Fruit fly (Drosophila melanogaster) whole organism, embryonic: ENCODE data around the gene beag.

Experiments used
- Abd-B ChIP-seq: fragments of 200-800 bp; sonication (Bioruptor generic); optimal IDR thresholded peaks from 2 replicates; lab custom pipeline; 2018; ENCODE audit warnings: missing biosample characterization, mild to moderate bottlenecking, missing genetic modification characterization, moderate library complexity
- CG10543 ChIP-seq: fragments of 200-800 bp; sonication (Bioruptor generic); optimal IDR thresholded peaks from 3 replicates; lab custom pipeline; 2017; ENCODE audit warnings: missing biosample characterization, mild to moderate bottlenecking, missing genetic modification characterization, moderate library complexity
- CG10959 ChIP-seq: fragments of 200-800 bp; sonication (Bioruptor generic); IDR thresholded peaks from 2 replicates; pipeline ENCODE4 v1.3.6; 2022; ENCODE audit warnings: missing biosample characterization, missing genetic modification characterization
- CG12104 ChIP-seq: fragments of 200-800 bp; sonication (Bioruptor generic); optimal IDR thresholded peaks from 3 replicates; lab custom pipeline; 2016; ENCODE audit warnings: missing biosample characterization, missing genetic modification characterization
- CG12219 ChIP-seq: fragments of 200-800 bp; sonication (Bioruptor generic); optimal IDR thresholded peaks from 3 replicates; lab custom pipeline; 2018; ENCODE audit warnings: missing biosample characterization, mild to moderate bottlenecking, missing genetic modification characterization
- CG12942 ChIP-seq: fragments of 200-800 bp; sonication (Bioruptor generic); optimal IDR thresholded peaks from 3 replicates; lab custom pipeline; 2016; ENCODE audit warnings: missing biosample characterization, missing genetic modification characterization
- CG2120 ChIP-seq: fragments of 200-800 bp; sonication (Bioruptor generic); optimal IDR thresholded peaks from 3 replicates; lab custom pipeline; 2016; ENCODE audit warnings: missing biosample characterization, missing genetic modification characterization
- CG2678 ChIP-seq: fragments of 200-800 bp; sonication (Bioruptor generic); optimal IDR thresholded peaks from 3 replicates; lab custom pipeline; 2019; ENCODE audit warnings: missing biosample characterization, mild to moderate bottlenecking, missing genetic modification characterization, moderate library complexity
- CG2889 ChIP-seq: fragments of 200-800 bp; sonication (Bioruptor generic); IDR thresholded peaks from 3 replicates; pipeline ENCODE4 v1.3.6; 2022; ENCODE audit warnings: missing biosample characterization, missing genetic modification characterization
- CG33213 ChIP-seq: fragments of 200-800 bp; sonication (Bioruptor generic); optimal IDR thresholded peaks from 3 replicates; lab custom pipeline; 2016; ENCODE audit warnings: missing biosample characterization, missing genetic modification characterization
- CG33557 ChIP-seq: fragments of 200-800 bp; sonication (Bioruptor generic); optimal IDR thresholded peaks from 2 replicates; lab custom pipeline; 2019; ENCODE audit warnings: missing biosample characterization, mild to moderate bottlenecking, missing genetic modification characterization, moderate library complexity
- CG34224 ChIP-seq: fragments of 200-800 bp; sonication (Bioruptor generic); IDR thresholded peaks from 3 replicates; pipeline ENCODE4 v1.3.6; 2022; ENCODE audit warnings: missing biosample characterization, missing genetic modification characterization; ENCODE audit not compliant: partially characterized antibody
- CG3726 ChIP-seq: fragments of 200-800 bp; sonication (Bioruptor generic); IDR thresholded peaks from 3 replicates; pipeline ENCODE4, ENCODE4 v1.3.6; 2022; ENCODE audit warnings: missing biosample characterization, missing genetic modification characterization
- CG5180 ChIP-seq: fragments of 200-800 bp; sonication (Bioruptor generic); optimal IDR thresholded peaks from 3 replicates; lab custom pipeline; 2017; ENCODE audit warnings: missing biosample characterization, missing genetic modification characterization, mild to moderate bottlenecking, moderate library complexity, missing genetic modification reagents
- CG7786 ChIP-seq: fragments of 200-800 bp; sonication (Bioruptor generic); optimal IDR thresholded peaks from 2 replicates; lab custom pipeline; 2016; ENCODE audit warnings: missing biosample characterization, missing genetic modification characterization
- CG8478 ChIP-seq: fragments of >200 bp; optimal IDR thresholded peaks from 2 replicates; lab custom pipeline; 2018
- CG9797 ChIP-seq: fragments of 200-800 bp; sonication (Bioruptor generic); optimal IDR thresholded peaks from 3 replicates; lab custom pipeline; 2018; ENCODE audit warnings: missing biosample characterization, mild to moderate bottlenecking, missing genetic modification characterization
- CG9817 ChIP-seq: fragments of 200-800 bp; sonication (Bioruptor generic); optimal IDR thresholded peaks from 2 replicates; lab custom pipeline; 2018; ENCODE audit warnings: missing biosample characterization, mild to moderate bottlenecking, missing genetic modification characterization, moderate library complexity
- CHES-1-like ChIP-seq: fragments of 200-800 bp; sonication (Bioruptor generic); optimal IDR thresholded peaks from 2 replicates; lab custom pipeline; 2016; ENCODE audit warnings: missing biosample characterization, missing genetic modification characterization
- CoRest ChIP-seq: fragments of 200-800 bp; sonication (Bioruptor generic); optimal IDR thresholded peaks from 3 replicates; lab custom pipeline; 2018; ENCODE audit warnings: missing biosample characterization, mild to moderate bottlenecking, missing genetic modification characterization, moderate library complexity
- Dfd ChIP-seq, 2 experiments: fragments of >200 bp; optimal IDR thresholded peaks; 2 replicates each; lab custom pipeline; 2017; ENCODE audit warnings: missing biosample characterization in 2 of 2, missing genetic modification characterization in 2 of 2
- Doc3 ChIP-seq: fragments of 200-800 bp; sonication (Bioruptor generic); IDR thresholded peaks from 3 replicates; pipeline ENCODE4 v1.3.6; 2022; ENCODE audit warnings: missing biosample characterization, missing genetic modification characterization; ENCODE audit not compliant: partially characterized antibody
- Dp ChIP-seq: fragments of 200-800 bp; sonication (Bioruptor generic); optimal IDR thresholded peaks from 2 replicates; lab custom pipeline; 2018; ENCODE audit warnings: missing biosample characterization, mild to moderate bottlenecking, missing genetic modification characterization, moderate library complexity
- Fer3 ChIP-seq: fragments of 200-800 bp; sonication (Bioruptor generic); optimal IDR thresholded peaks from 2 replicates; lab custom pipeline; 2018; ENCODE audit warnings: missing biosample characterization, mild to moderate bottlenecking, missing genetic modification characterization, moderate library complexity
- Kr ChIP-seq: fragments of 200-800 bp; sonication (Bioruptor generic); optimal IDR thresholded peaks from 2 replicates; lab custom pipeline; 2017; ENCODE audit warnings: missing biosample characterization, mild to moderate bottlenecking, missing genetic modification characterization
- NC2β ChIP-seq: fragments of 200-800 bp; sonication (Bioruptor generic); optimal IDR thresholded peaks from 2 replicates; lab custom pipeline; 2016; ENCODE audit warnings: missing biosample characterization, missing genetic modification characterization
- Nf-YA ChIP-seq: fragments of 200-800 bp; sonication (Bioruptor generic); IDR thresholded peaks from 2 replicates; pipeline ENCODE4 v1.3.6; 2022; ENCODE audit warnings: missing biosample characterization, missing genetic modification characterization
- Poxn ChIP-seq: fragments of 200-800 bp; sonication (Bioruptor generic); IDR thresholded peaks from 2 replicates; pipeline ENCODE4 v1.3.6; 2022; ENCODE audit warnings: missing biosample characterization, missing genetic modification characterization
- ac ChIP-seq: fragments of 200-800 bp; sonication (Bioruptor generic); optimal IDR thresholded peaks from 3 replicates; lab custom pipeline; 2017; ENCODE audit warnings: missing biosample characterization, mild to moderate bottlenecking, missing genetic modification characterization
- ase ChIP-seq: fragments of 200-800 bp; sonication (Bioruptor generic); IDR thresholded peaks from 3 replicates; pipeline ENCODE4 v1.3.6; 2022; ENCODE audit warnings: missing biosample characterization, missing genetic modification characterization
- ato ChIP-seq: fragments of 200-800 bp; sonication (Bioruptor generic); IDR thresholded peaks from 2 replicates; pipeline ENCODE4 v1.3.6; 2022; ENCODE audit warnings: missing biosample characterization, missing genetic modification characterization; ENCODE audit not compliant: partially characterized antibody
- bcd ChIP-seq: fragments of 200-800 bp; sonication (Bioruptor generic); optimal IDR thresholded peaks from 2 replicates; lab custom pipeline; 2017; ENCODE audit warnings: missing biosample characterization, mild to moderate bottlenecking, missing genetic modification characterization
- btn ChIP-seq: fragments of 200-800 bp; sonication (Bioruptor generic); optimal IDR thresholded peaks from 2 replicates; lab custom pipeline; 2016; ENCODE audit warnings: missing biosample characterization, missing genetic modification characterization
- chif ChIP-seq, 2 experiments: fragments of 200-800 bp; sonication (Bioruptor generic); optimal IDR thresholded peaks; 3 replicates each; lab custom pipeline; 2016; ENCODE audit warnings: missing biosample characterization in 2 of 2, missing genetic modification characterization in 2 of 2
- ems ChIP-seq: fragments of 200-800 bp; sonication (Bioruptor generic); optimal IDR thresholded peaks from 3 replicates; lab custom pipeline; 2016; ENCODE audit warnings: missing biosample characterization, missing genetic modification characterization
- esg ChIP-seq: fragments of 200-800 bp; sonication (Bioruptor generic); conservative IDR thresholded peaks from 2 replicates; pipeline ENCODE4 v1.3.6; 2022; ENCODE audit warnings: missing biosample characterization, missing genetic modification characterization
- ewg ChIP-seq: fragments of 200-800 bp; sonication (Bioruptor generic); optimal IDR thresholded peaks from 3 replicates; lab custom pipeline; 2017; ENCODE audit warnings: mild to moderate bottlenecking, missing biosample characterization, missing genetic modification reagents, missing genetic modification characterization
- exex ChIP-seq: fragments of 200-800 bp; sonication (Bioruptor generic); optimal IDR thresholded peaks from 4 replicates; lab custom pipeline; 2018; ENCODE audit warnings: missing biosample characterization, mild to moderate bottlenecking, missing genetic modification characterization, moderate library complexity
- onecut ChIP-seq: fragments of 200-800 bp; sonication (Bioruptor generic); IDR thresholded peaks from 2 replicates; pipeline ENCODE4 v1.3.6; 2022; ENCODE audit warnings: missing biosample characterization, missing genetic modification characterization
- pita ChIP-seq: fragments of 200-800 bp; sonication (Bioruptor generic); optimal IDR thresholded peaks from 2 replicates; lab custom pipeline; 2017; ENCODE audit warnings: missing biosample characterization, mild to moderate bottlenecking, missing genetic modification characterization
- sc ChIP-seq, 3 experiments: fragments of >200 bp in 2 of 3; fragments of 200-800 bp in 1 of 3; sonication (Bioruptor generic) in 1 of 3; optimal IDR thresholded peaks; 2 replicates in 2 of 3; 3 replicates in 1 of 3; lab custom pipeline; 2017; ENCODE audit warnings: mild to moderate bottlenecking in 1 of 3, missing biosample characterization in 1 of 3, missing genetic modification characterization in 1 of 3, missing genetic modification reagents in 1 of 3
- sens-2 ChIP-seq: fragments of 200-800 bp; sonication (Bioruptor generic); IDR thresholded peaks from 2 replicates; pipeline ENCODE4 v1.3.6; 2022; ENCODE audit warnings: missing biosample characterization, missing genetic modification characterization
- so ChIP-seq: fragments of 200-800 bp; sonication (Bioruptor generic); IDR thresholded peaks from 3 replicates; pipeline ENCODE4 v1.3.6; 2022; ENCODE audit warnings: missing biosample characterization, missing genetic modification characterization
- tin ChIP-seq: fragments of 200-800 bp; sonication (Bioruptor generic); optimal IDR thresholded peaks from 3 replicates; lab custom pipeline; 2016; ENCODE audit warnings: missing biosample characterization, missing genetic modification characterization
- twi ChIP-seq: fragments of 200-800 bp; optimal IDR thresholded peaks from 2 replicates; lab custom pipeline; 2019; ENCODE audit warnings: missing biosample characterization, mild to moderate bottlenecking, missing genetic modification characterization, moderate library complexity
- wor ChIP-seq: fragments of 200-800 bp; sonication (Bioruptor generic); IDR thresholded peaks from 2 replicates; pipeline ENCODE4 v1.3.6; 2022; ENCODE audit warnings: missing biosample characterization, missing genetic modification characterization
- zfh1 ChIP-seq: fragments of 200-800 bp; sonication (Bioruptor generic); IDR thresholded peaks from 3 replicates; pipeline ENCODE4 v1.3.6; 2022; ENCODE audit warnings: missing biosample characterization, missing genetic modification characterization
- zfh2 ChIP-seq: fragments of 200-800 bp; sonication (Bioruptor generic); optimal IDR thresholded peaks from 2 replicates; lab custom pipeline; 2016; ENCODE audit warnings: missing biosample characterization, missing genetic modification characterization

beag gene

DNA sequence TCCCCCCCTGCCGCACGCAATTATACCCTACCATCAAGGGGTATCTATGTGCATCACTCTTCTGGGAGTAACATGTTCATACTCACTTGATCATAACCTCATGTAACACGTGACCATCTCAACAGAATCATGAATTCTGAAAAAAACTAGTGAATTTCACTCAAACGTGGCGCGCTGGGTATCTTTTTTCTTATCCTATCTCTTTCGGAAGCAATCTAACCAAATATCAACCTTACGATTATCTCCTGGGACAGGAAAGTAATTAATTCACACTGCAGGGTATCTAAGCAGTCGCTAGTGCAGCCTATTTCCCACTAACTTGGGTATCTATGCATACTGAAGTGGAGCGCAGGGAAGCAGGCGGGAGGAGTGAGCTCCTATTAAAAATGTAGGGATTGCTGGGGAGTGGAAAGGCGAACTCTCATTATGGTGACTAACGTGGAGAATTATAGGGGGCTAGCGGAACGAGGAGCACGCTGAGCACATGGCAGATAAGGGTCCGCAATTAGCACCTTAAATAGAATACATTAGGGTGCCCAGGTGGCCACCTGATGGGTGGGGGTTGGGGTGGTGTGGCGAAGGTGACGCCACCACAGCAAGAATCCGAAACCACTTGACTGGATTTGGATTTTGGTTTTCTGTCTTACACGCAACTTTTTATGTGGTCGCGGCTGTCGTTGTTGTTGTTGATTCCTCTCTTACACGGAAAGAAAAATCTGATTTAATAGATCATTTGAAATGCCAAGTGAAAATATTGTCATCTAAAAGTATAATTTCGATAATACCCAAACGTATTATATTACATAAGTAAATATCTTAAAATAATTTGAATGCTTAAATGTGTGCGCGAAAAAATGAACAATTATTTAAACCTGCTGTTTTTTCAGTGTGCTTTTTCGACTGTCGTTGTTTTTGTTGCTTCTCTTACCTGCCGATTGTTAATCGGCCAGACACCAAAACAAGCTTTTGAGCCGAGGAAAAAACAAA is 9.5 kb downstream of the beag start (continued):
- TF ChIP-seq CG2889 (no peak), ems (peak; percentile 77), CG10543 (GFP tag; lab: Kevin White, UChicago) (peak; percentile 37), ase (GFP tag; lab: Robert Waterston, UW) (no peak), chif (GFP tag; optimal IDR thresholded peaks at IDR 0.05; lab: Kevin White, UChicago) (peak; percentile 61 to 65), Fer3 (peak; percentile 97), exex (tag; lab: Kevin White, UChicago) (peak; percentile 82), btn (GFP tag; lab: Kevin White, UChicago) (peak; percentile 14), Poxn (GFP tag; lab: Robert Waterston, UW) (no peak), esg (no peak), wor (GFP tag; lab: Robert Waterston, UW) (no peak), bcd (GFP tag; lab: Kevin White, UChicago) (peak; percentile 94), CHES-1-like (peak; percentile 68), tin (GFP tag; lab: Kevin White, UChicago) (peak; percentile 86), NC2β (GFP tag; lab: Kevin White, UChicago) (peak; percentile 68), pita (GFP tag; lab: Kevin White, UChicago) (no peak), zfh2 (GFP tag; lab: Kevin White, UChicago) (peak; percentile 73), ato (GFP tag; lab: Robert Waterston, UW) (no peak), Kr (GFP tag; lab: Kevin White, UChicago) (no peak), CG9817 (peak; percentile 92), CoRest (tag; lab: Kevin White, UChicago) (peak; percentile 96), ac (peak; percentile 38), twi (tag; lab: Kevin White, UChicago) (peak; percentile 78), CG8478 (lab: Kevin White, UChicago) (no peak), Nf-YA (no peak), CG33557 (GFP tag; lab: Kevin White, UChicago) (peak; percentile 74), sc (optimal IDR thresholded peaks at IDR 0.05; lab: Kevin White, UChicago) (no peak), sc (GFP tag; optimal IDR thresholded peaks at IDR 0.05; lab: Kevin White, UChicago) (peak; percentile 79), CG33213 (GFP tag; lab: Kevin White, UChicago) (peak; percentile 80), CG12104 (GFP tag; lab: Kevin White, UChicago) (peak; percentile 92), zfh1 (GFP tag; lab: Robert Waterston, UW) (no peak), CG5180 (peak; percentile 82), Abd-B (GFP tag; lab: Kevin White, UChicago) (peak; percentile 90), CG3726 (GFP tag; lab: Robert Waterston, UW) (no peak), Dp (no peak), CG12942 (peak; percentile 83), sens-2 (GFP tag; lab: Robert Waterston, UW) (no peak), CG12219 (GFP tag; lab: Kevin White, UChicago) (peak; percentile 92), CG10959 (no peak), Dfd (GFP tag; optimal IDR thresholded peaks at IDR 0.05; lab: Kevin White, UChicago) (no peak), CG2678 (tag; lab: Kevin White, UChicago) (peak; percentile 98), onecut (GFP tag; lab: Robert Waterston, UW) (peak; percentile 81), ewg (peak; percentile 72), so (GFP tag; lab: Robert Waterston, UW) (no peak), CG7786 (peak; percentile 80), CG9797 (GFP tag; lab: Kevin White, UChicago) (peak; percentile 11), CG34224 (no peak), CG2120 (GFP tag; lab: Kevin White, UChicago) (peak; percentile 94), Doc3 (GFP tag; lab: Robert Waterston, UW) (no peak)
